Worm (Caenorhabditis elegans) whole organism, L2 larva: ENCODE results near the gene T28D6.3.

Experiments
- C34F6.9 ChIP-seq: fragments of 150-350 bp; optimal IDR thresholded peaks from 2 replicates; lab custom pipeline; 2014; ENCODE audit warnings: missing biosample characterization, missing genetic modification characterization
- F13H6.1 ChIP-seq: sonication (generic microtip); optimal IDR thresholded peaks from 2 replicates; lab custom pipeline; 2016; ENCODE audit warnings: missing genetic modification characterization, missing compliant biosample characterization
- R02D3.7 ChIP-seq: fragments of 150-350 bp; optimal IDR thresholded peaks from 2 replicates; lab custom pipeline; 2014; ENCODE audit warnings: missing biosample characterization, missing genetic modification characterization
- Y55F3AM.14 ChIP-seq: fragments of 200-800 bp; sonication (Bioruptor generic); optimal IDR thresholded peaks from 2 replicates; lab custom pipeline; 2018; ENCODE audit warnings: mild to moderate bottlenecking, missing genetic modification characterization, missing compliant biosample characterization
- ZK546.5 ChIP-seq: sonication (generic microtip); optimal IDR thresholded peaks from 2 replicates; lab custom pipeline; 2017; ENCODE audit warnings: missing biosample characterization, missing genetic modification characterization
- alr-1 ChIP-seq: fragments of 150-350 bp; optimal IDR thresholded peaks from 2 replicates; lab custom pipeline; 2014; ENCODE audit warnings: missing biosample characterization, missing genetic modification characterization
- aly-2 ChIP-seq: fragments of 150-350 bp; optimal IDR thresholded peaks from 2 replicates; lab custom pipeline; 2014; ENCODE audit warnings: missing biosample characterization, missing genetic modification characterization
- ama-1 ChIP-seq: fragments of 150-350 bp; optimal IDR thresholded peaks from 2 replicates; lab custom pipeline; 2018; ENCODE audit warnings: inconsistent platforms
- blmp-1 ChIP-seq: sonication (generic microtip); optimal IDR thresholded peaks from 2 replicates; lab custom pipeline; 2017; ENCODE audit warnings: missing genetic modification characterization, mild to moderate bottlenecking, missing compliant biosample characterization, antibody characterized with exemption, moderate library complexity; ENCODE audit not compliant: insufficient read depth
- ceh-16 ChIP-seq: fragments of 150-350 bp; optimal IDR thresholded peaks from 2 replicates; lab custom pipeline; 2014; ENCODE audit warnings: missing biosample characterization, missing genetic modification characterization
- ceh-82 ChIP-seq: fragments of 150-350 bp; optimal IDR thresholded peaks from 2 replicates; lab custom pipeline; 2014; ENCODE audit warnings: missing biosample characterization, missing genetic modification characterization
- crh-2 ChIP-seq: sonication (generic microtip); optimal IDR thresholded peaks from 2 replicates; lab custom pipeline; 2017; ENCODE audit warnings: missing biosample characterization, missing genetic modification characterization
- dmd-4 ChIP-seq: sonication (generic microtip); optimal IDR thresholded peaks from 2 replicates; lab custom pipeline; 2017; ENCODE audit warnings: missing biosample characterization, missing genetic modification characterization
- egl-27 ChIP-seq: sonication (generic microtip); optimal IDR thresholded peaks from 3 replicates; lab custom pipeline; 2017; ENCODE audit warnings: missing biosample characterization, missing genetic modification reagents, missing genetic modification characterization
- elt-1 ChIP-seq: fragments of 150-350 bp; optimal IDR thresholded peaks from 2 replicates; lab custom pipeline; 2014; ENCODE audit warnings: missing biosample characterization, missing genetic modification characterization
- elt-3 ChIP-seq: sonication (generic microtip); optimal IDR thresholded peaks from 2 replicates; lab custom pipeline; 2017; ENCODE audit warnings: missing biosample characterization, missing genetic modification characterization
- fos-1 ChIP-seq: fragments of 150-350 bp; optimal IDR thresholded peaks from 2 replicates; lab custom pipeline; 2014; ENCODE audit warnings: missing biosample characterization, missing genetic modification characterization
- gmeb-1 ChIP-seq: fragments of 150-350 bp; optimal IDR thresholded peaks from 2 replicates; lab custom pipeline; 2014; ENCODE audit warnings: missing biosample characterization, missing genetic modification characterization
- lin-11 ChIP-seq: fragments of 150-350 bp; sonication (generic microtip); optimal IDR thresholded peaks from 2 replicates; lab custom pipeline; 2014; ENCODE audit warnings: missing biosample characterization, missing genetic modification characterization, inconsistent platforms, mixed read lengths
- lin-13 ChIP-seq: fragments of 150-350 bp; optimal IDR thresholded peaks from 2 replicates; lab custom pipeline; 2014; ENCODE audit warnings: missing biosample characterization, missing genetic modification reagents, missing genetic modification characterization
- lin-39 ChIP-seq: fragments of 150-350 bp; optimal IDR thresholded peaks from 2 replicates; lab custom pipeline; 2014; ENCODE audit warnings: missing biosample characterization, missing genetic modification reagents, missing genetic modification characterization
- lsy-2 ChIP-seq, 2 experiments: fragments of 150-350 bp in 1 of 2; sonication (generic microtip) in 1 of 2; optimal IDR thresholded peaks; 2 replicates each; lab custom pipeline; 2014 to 2017; ENCODE audit warnings: missing biosample characterization in 2 of 2, missing genetic modification characterization in 2 of 2
- mab-5 ChIP-seq: fragments of 150-350 bp; optimal IDR thresholded peaks from 2 replicates; lab custom pipeline; 2014; ENCODE audit warnings: missing biosample characterization, missing genetic modification characterization
- mbf-1 ChIP-seq: sonication (generic microtip); optimal IDR thresholded peaks from 2 replicates; lab custom pipeline; 2017; ENCODE audit warnings: missing biosample characterization, missing genetic modification characterization
- mdl-1 ChIP-seq, 2 experiments: fragments of 150-350 bp in 1 of 2; sonication (generic microtip) in 1 of 2; optimal IDR thresholded peaks; 2 replicates each; lab custom pipeline; 2017; ENCODE audit warnings: missing biosample characterization in 2 of 2, missing genetic modification characterization in 2 of 2
- nhr-10 ChIP-seq: sonication (generic microtip); optimal IDR thresholded peaks from 2 replicates; lab custom pipeline; 2017; ENCODE audit warnings: missing biosample characterization, missing genetic modification characterization
- nhr-11 ChIP-seq: fragments of 150-350 bp; optimal IDR thresholded peaks from 2 replicates; lab custom pipeline; 2014; ENCODE audit warnings: missing biosample characterization, missing genetic modification characterization
- nhr-12 ChIP-seq: fragments of 150-350 bp; optimal IDR thresholded peaks from 2 replicates; lab custom pipeline; 2014; ENCODE audit warnings: missing biosample characterization, missing genetic modification characterization
- nhr-129 ChIP-seq: fragments of 150-350 bp; optimal IDR thresholded peaks from 2 replicates; lab custom pipeline; 2014; ENCODE audit warnings: missing biosample characterization, missing genetic modification characterization
- nhr-21 ChIP-seq: fragments of 150-350 bp; optimal IDR thresholded peaks from 2 replicates; lab custom pipeline; 2014; ENCODE audit warnings: missing biosample characterization, missing genetic modification characterization
- nhr-23 ChIP-seq: fragments of 150-350 bp; optimal IDR thresholded peaks from 2 replicates; lab custom pipeline; 2014; ENCODE audit warnings: missing biosample characterization, missing genetic modification reagents, missing genetic modification characterization
- nhr-237 ChIP-seq: fragments of 150-350 bp; optimal IDR thresholded peaks from 2 replicates; lab custom pipeline; 2014; ENCODE audit warnings: missing biosample characterization, missing genetic modification characterization
- nhr-25 ChIP-seq: fragments of 150-350 bp; sonication (generic microtip); optimal IDR thresholded peaks from 3 replicates; lab custom pipeline; 2014; ENCODE audit warnings: missing biosample characterization, missing genetic modification characterization
- nhr-6 ChIP-seq: fragments of 150-350 bp; optimal IDR thresholded peaks from 2 replicates; lab custom pipeline; 2014; ENCODE audit warnings: missing biosample characterization, missing genetic modification characterization
- nhr-77 ChIP-seq: fragments of 150-350 bp; optimal IDR thresholded peaks from 2 replicates; lab custom pipeline; 2014; ENCODE audit warnings: missing biosample characterization, missing genetic modification characterization
- peb-1 ChIP-seq: fragments of 150-350 bp; optimal IDR thresholded peaks from 2 replicates; lab custom pipeline; 2014; ENCODE audit warnings: missing biosample characterization, missing genetic modification characterization
- sem-4 ChIP-seq: fragments of 150-350 bp; optimal IDR thresholded peaks from 2 replicates; lab custom pipeline; 2014; ENCODE audit warnings: missing biosample characterization, missing genetic modification reagents, missing genetic modification characterization
- skn-1 ChIP-seq: sonication (generic microtip); optimal IDR thresholded peaks from 2 replicates; lab custom pipeline; 2017; ENCODE audit warnings: missing biosample characterization, missing genetic modification characterization
- sma-3 ChIP-seq: sonication (generic microtip); optimal IDR thresholded peaks from 2 replicates; lab custom pipeline; 2016; ENCODE audit warnings: missing genetic modification reagents, missing genetic modification characterization, missing compliant biosample characterization
- sma-9 ChIP-seq, 2 experiments: fragments of 150-350 bp in 1 of 2; sonication (generic microtip) in 1 of 2; optimal IDR thresholded peaks; 2 replicates each; lab custom pipeline; 2014 to 2016; ENCODE audit warnings: missing genetic modification characterization in 2 of 2, mild to moderate bottlenecking in 1 of 2, missing biosample characterization in 1 of 2, missing compliant biosample characterization in 1 of 2, missing genetic modification reagents in 1 of 2, moderate library complexity in 1 of 2
- snpc-4 ChIP-seq: fragments of 150-350 bp; optimal IDR thresholded peaks from 2 replicates; lab custom pipeline; 2014; ENCODE audit warnings: missing biosample characterization, missing genetic modification characterization
- unc-39 ChIP-seq: fragments of 150-350 bp; optimal IDR thresholded peaks from 2 replicates; lab custom pipeline; 2014; ENCODE audit warnings: missing biosample characterization, missing genetic modification characterization
- unc-55 ChIP-seq: fragments of 150-350 bp; sonication (generic microtip); optimal IDR thresholded peaks from 3 replicates; lab custom pipeline; 2014; ENCODE audit warnings: missing biosample characterization, missing genetic modification reagents, missing genetic modification characterization
- unc-62 ChIP-seq: fragments of 150-350 bp; optimal IDR thresholded peaks from 2 replicates; lab custom pipeline; 2014; ENCODE audit warnings: missing biosample characterization, missing genetic modification reagents, missing genetic modification characterization
- zag-1 ChIP-seq: fragments of 150-350 bp; optimal IDR thresholded peaks from 2 replicates; lab custom pipeline; 2014; ENCODE audit warnings: missing biosample characterization, missing genetic modification characterization
- ztf-1 ChIP-seq: fragments of 200-800 bp; sonication (Bioruptor generic); conservative IDR thresholded peaks from 2 replicates; pipeline ENCODE4 v1.3.6; 2022; ENCODE audit warnings: missing genetic modification characterization, missing compliant biosample characterization
- ztf-11 ChIP-seq: sonication (generic microtip); optimal IDR thresholded peaks from 2 replicates; lab custom pipeline; 2017; ENCODE audit warnings: missing biosample characterization, missing genetic modification characterization
- ztf-4 ChIP-seq: fragments of 150-350 bp; optimal IDR thresholded peaks from 2 replicates; lab custom pipeline; 2014; ENCODE audit warnings: missing biosample characterization, missing genetic modification characterization

T28D6.3 gene

ce11 chrIII:11366467-11366866, at the start of gene T28D6.3:
T28D6.3 (plus strand) TSS chrIII:11366767.
- TF ChIP-seq sem-4 (no peak), ZK546.5 (tag; lab: Kevin White, UChicago) (no peak), nhr-23 (tag; lab: Kevin White, UChicago) (no peak), crh-2 (tag; lab: Kevin White, UChicago) (no peak), gmeb-1 (tag; lab: Kevin White, UChicago) (no peak)

- peak; percentile 89 for TF ChIP-seq gmeb-1 (tag; lab: Kevin White, UChicago)
- TF ChIP-seq aly-2: no peak
- TF ChIP-seq C34F6.9: peak; percentile 86
- TF ChIP-seq F13H6.1 (tag; lab: Kevin White, UChicago): peak; percentile 73
- peak; percentile 66 for TF ChIP-seq lin-13 (GFP tag; lab: Kevin White, UChicago)
- TF ChIP-seq ztf-11 (tag; lab: Kevin White, UChicago): no peak
- TF ChIP-seq nhr-25: peak; percentile 49
- peak; percentile 70 to 83 for TF ChIP-seq lsy-2 (tag; optimal IDR thresholded peaks at IDR 0.05; lab: Kevin White, UChicago)
- TF ChIP-seq alr-1 (tag; lab: Kevin White, UChicago): no peak
- no peak for TF ChIP-seq nhr-10 (tag; lab: Kevin White, UChicago)
- TF ChIP-seq ztf-4 (tag; lab: Kevin White, UChicago): no peak
- peak; percentile 25 for TF ChIP-seq mab-5 (tag; lab: Kevin White, UChicago)
- TF ChIP-seq unc-62 (GFP tag; lab: Kevin White, UChicago): no peak
- no peak for TF ChIP-seq nhr-12
- peak; percentile 45 for TF ChIP-seq Y55F3AM.14 (GFP tag; lab: Kevin White, UChicago)
- no peak for TF ChIP-seq unc-39 (tag; lab: Kevin White, UChicago)
- TF ChIP-seq elt-1: no peak
- no peak for TF ChIP-seq nhr-6 (tag; lab: Kevin White, UChicago)
- peak; percentile 81 for TF ChIP-seq unc-55
- TF ChIP-seq egl-27 (tag; lab: Kevin White, UChicago): no peak
- TF ChIP-seq nhr-23 (tag; lab: Kevin White, UChicago): no peak
- no peak for TF ChIP-seq sma-9 (GFP tag; optimal IDR thresholded peaks at IDR 0.05; lab: Kevin White, UChicago)
- no peak for TF ChIP-seq sma-9 (tag; optimal IDR thresholded peaks at IDR 0.05; lab: Kevin White, UChicago)
- TF ChIP-seq nhr-237: peak; percentile 28
- peak; percentile 88 for TF ChIP-seq sma-3 (GFP tag; lab: Kevin White, UChicago)
- TF ChIP-seq nhr-21 (tag; lab: Kevin White, UChicago): peak; percentile 26
- TF ChIP-seq nhr-129 (tag; lab: Kevin White, UChicago): peak; percentile 72
- TF ChIP-seq zag-1 (tag; lab: Kevin White, UChicago): no peak
- TF ChIP-seq nhr-11 (tag; lab: Kevin White, UChicago): no peak
- no peak for TF ChIP-seq nhr-77 (tag; lab: Kevin White, UChicago)
- no peak for TF ChIP-seq snpc-4
- peak; percentile 69 for TF ChIP-seq crh-2 (tag; lab: Kevin White, UChicago)
- no peak for TF ChIP-seq ama-1
- TF ChIP-seq blmp-1 (tag; lab: Kevin White, UChicago): no peak
- TF ChIP-seq skn-1: no peak
- no peak for TF ChIP-seq sem-4
- no peak for TF ChIP-seq dmd-4
- no peak for TF ChIP-seq peb-1 (tag; lab: Kevin White, UChicago)
- peak; percentile 57 for TF ChIP-seq lin-11
- TF ChIP-seq fos-1: peak; percentile 1
- no peak for TF ChIP-seq ztf-1 (GFP tag; lab: Robert Waterston, UW)
- TF ChIP-seq lin-39 (tag; lab: Kevin White, UChicago): no peak
- TF ChIP-seq ceh-82 (tag; lab: Kevin White, UChicago): no peak
- TF ChIP-seq mbf-1 (tag; lab: Kevin White, UChicago): no peak
- TF ChIP-seq ceh-16 (tag; lab: Kevin White, UChicago): no peak
- TF ChIP-seq R02D3.7: no peak
- TF ChIP-seq mdl-1 (tag; optimal IDR thresholded peaks at IDR 0.05; lab: Kevin White, UChicago): no peak
- no peak for TF ChIP-seq elt-3 (tag; lab: Kevin White, UChicago)
- TF ChIP-seq ZK546.5 (tag; lab: Kevin White, UChicago): no peak
- TF ChIP-seq, all 48 proteins: peak for 16
Observed at ce11 chrIII:11317164-11317620, 49.4 kb upstream of the T28D6.3 start, which contains the start of gene mcm-10. mcm-10 (plus strand) TSS chrIII:11317570.
